Fruit fly (Drosophila melanogaster) whole organism, prepupa: ENCODE measurements around the gene Rnmt.

Experiments
- CG16779 ChIP-seq: fragments of 200-800 bp; sonication (Bioruptor generic); optimal IDR thresholded peaks from 3 replicates; lab custom pipeline; 2017; ENCODE audit warnings: missing biosample characterization, mild to moderate bottlenecking, missing genetic modification characterization
- eg ChIP-seq: fragments of 200-800 bp; sonication (Bioruptor generic); IDR thresholded peaks from 3 replicates; pipeline ENCODE4 v1.3.6; 2022; ENCODE audit warnings: missing biosample characterization, missing genetic modification characterization
- spab ChIP-seq: fragments of 200-800 bp; sonication (Bioruptor generic); optimal IDR thresholded peaks from 2 replicates; lab custom pipeline; 2017; ENCODE audit warnings: missing biosample characterization, mild to moderate bottlenecking, missing genetic modification characterization, missing genetic modification reagents

dm6 chr2L:15013523-15013922, 3.8 kb downstream of the Rnmt start:
- TF ChIP-seq spab: no peak
- TF ChIP-seq eg (GFP tag; lab: Robert Waterston, UW): no peak
- no peak for TF ChIP-seq CG16779 (tag; lab: Kevin White, UChicago)
